Fruit fly (Drosophila melanogaster): ENCODE data around the gene VhaPPA1-1.

VhaPPA1-1 gene

dm6 chr3R:14853767-14854191, 50.1 kb downstream of the VhaPPA1-1 start (continued):
- TF ChIP-seq E2f1 (GFP tag; IDR thresholded peaks at IDR 0.05) (no peak), sc (optimal IDR thresholded peaks at IDR 0.05) (no peak), sc (GFP tag; optimal IDR thresholded peaks at IDR 0.05) (no peak), Sry-δ (GFP tag; optimal IDR thresholded peaks at IDR 0.05) (no peak), CG6854 (GFP tag; optimal IDR thresholded peaks at IDR 0.05) (peak; percentile 79), NFAT (GFP tag; IDR thresholded peaks at IDR 0.05) (peak; percentile 56; the same call in 1 of the 2 replicates), CG1602 (GFP tag; optimal IDR thresholded peaks at IDR 0.05) (no peak), CG7987 (GFP tag; optimal IDR thresholded peaks at IDR 0.05) (peak; percentile 74), Hr78 (GFP tag; optimal IDR thresholded peaks at IDR 0.05) (no peak), Trl (optimal IDR thresholded peaks at IDR 0.05) (peak; percentile 78 to 86), Trl (GFP tag; optimal IDR thresholded peaks at IDR 0.05) (peak; percentile 40), ssp (GFP tag; IDR thresholded peaks at IDR 0.05) (no peak), fd64A (GFP tag; optimal IDR thresholded peaks at IDR 0.05) (peak; percentile 44), MTF-1 (GFP tag; optimal IDR thresholded peaks at IDR 0.05; ENCODE audit: borderline replicate concordance) (peak; percentile 17), CG2678 (tag; optimal IDR thresholded peaks at IDR 0.05) (peak; percentile 41), crol (GFP tag; IDR thresholded peaks at IDR 0.05) (0 out of 2 replicates have a peak, but pooled peaks have one; percentile 12), Oli (tag; optimal IDR thresholded peaks at IDR 0.05) (no peak), Lhr (GFP tag; optimal IDR thresholded peaks at IDR 0.05) (no peak), danr (GFP tag; IDR thresholded peaks at IDR 0.05) (no peak), Antp (GFP tag; optimal IDR thresholded peaks at IDR 0.05) (no peak), gsb-n (tag; optimal IDR thresholded peaks at IDR 0.05) (peak; percentile 11), crc (GFP tag; optimal IDR thresholded peaks at IDR 0.05) (no peak), vnd (GFP tag; IDR thresholded peaks at IDR 0.05; ENCODE audit: partially characterized antibody) (no peak), CG10321 (GFP tag; IDR thresholded peaks at IDR 0.05) (no peak), Chrac-16 (GFP tag; optimal IDR thresholded peaks at IDR 0.05) (no peak), dati (GFP tag; IDR thresholded peaks at IDR 0.05) (no peak), sob (GFP tag; IDR thresholded peaks at IDR 0.05) (peak; percentile 71; the same call in 1 of the 2 replicates), Elba2 (GFP tag; optimal IDR thresholded peaks at IDR 0.05) (no peak), CG3847 (GFP tag; IDR thresholded peaks at IDR 0.05) (no peak; the same call in 1 of the 2 replicates), kni (GFP tag; optimal IDR thresholded peaks at IDR 0.05) (peak; percentile 80), tll (GFP tag; optimal IDR thresholded peaks at IDR 0.05) (peak in 1 of 2 experiments; percentile 97), CG12071 (GFP tag; optimal IDR thresholded peaks at IDR 0.05) (peak; percentile 65), CG10147 (GFP tag; optimal IDR thresholded peaks at IDR 0.05) (no peak), hb (GFP tag; IDR thresholded peaks at IDR 0.05; ENCODE audit: partially characterized antibody) (no peak), Fer3 (tag; optimal IDR thresholded peaks at IDR 0.05) (no peak), bsh (GFP tag; optimal IDR thresholded peaks at IDR 0.05) (peak in 1 of 2 experiments; percentile 42), NC2β (GFP tag; optimal IDR thresholded peaks at IDR 0.05) (no peak), slbo (GFP tag; IDR thresholded peaks at IDR 0.05) (no peak), BtbVII (GFP tag; optimal IDR thresholded peaks at IDR 0.05) (peak; percentile 84), CG4282 (GFP tag; optimal IDR thresholded peaks at IDR 0.05) (peak; percentile 33), ind (GFP tag; optimal IDR thresholded peaks at IDR 0.05) (no peak), CG33213 (GFP tag; optimal IDR thresholded peaks at IDR 0.05) (peak; percentile 12), kay (GFP tag; optimal IDR thresholded peaks at IDR 0.05) (no peak), her (GFP tag; optimal IDR thresholded peaks at IDR 0.05) (peak; percentile 64), ems (GFP tag; optimal IDR thresholded peaks at IDR 0.05) (peak; percentile 5), Bdp1 (GFP tag; optimal IDR thresholded peaks at IDR 0.05) (no peak), ttk (GFP tag; IDR thresholded peaks at IDR 0.05) (no peak), dimm (GFP tag; IDR thresholded peaks at IDR 0.05) (no peak), Stat92E (GFP tag; optimal IDR thresholded peaks at IDR 0.05) (peak in 1 of 3 experiments; percentile 63), chm (GFP tag; IDR thresholded peaks at IDR 0.05) (peak; percentile 80; the same call in 1 of the 2 replicates), CG5180 (GFP tag; optimal IDR thresholded peaks at IDR 0.05) (peak; percentile 86)

Measured in whole organism, embryonic.